Fruit fly (Drosophila melanogaster) whole organism, embryonic: ENCODE results near the gene Fbp1.

Source experiments
- Atf3 ChIP-seq: fragments of 200-800 bp; sonication (Bioruptor generic); optimal IDR thresholded peaks from 3 replicates; lab custom pipeline; 2016; ENCODE audit warnings: missing biosample characterization, missing genetic modification characterization
- CG10321 ChIP-seq: fragments of 200-800 bp; sonication (Bioruptor generic); IDR thresholded peaks from 2 replicates; pipeline ENCODE4 v1.3.6; 2022; ENCODE audit warnings: missing biosample characterization, missing genetic modification characterization
- CG11504 ChIP-seq: fragments of 200-800 bp; sonication (Bioruptor generic); optimal IDR thresholded peaks from 3 replicates; lab custom pipeline; 2019; ENCODE audit warnings: missing biosample characterization, mild to moderate bottlenecking, missing genetic modification characterization, moderate library complexity
- CG15696 ChIP-seq: fragments of 200-800 bp; sonication (Bioruptor generic); optimal IDR thresholded peaks from 2 replicates; lab custom pipeline; 2019; ENCODE audit warnings: missing biosample characterization, mild to moderate bottlenecking, missing genetic modification characterization, moderate library complexity
- CG17385 ChIP-seq: fragments of 200-800 bp; sonication (Bioruptor generic); optimal IDR thresholded peaks from 3 replicates; lab custom pipeline; 2018; ENCODE audit warnings: missing biosample characterization, mild to moderate bottlenecking, missing genetic modification characterization
- CG1832 ChIP-seq: fragments of 200-800 bp; sonication (Bioruptor generic); optimal IDR thresholded peaks from 2 replicates; lab custom pipeline; 2017; ENCODE audit warnings: missing biosample characterization, mild to moderate bottlenecking, missing genetic modification characterization, inconsistent platforms
- CG32532 ChIP-seq: fragments of 200-800 bp; sonication (Bioruptor generic); IDR thresholded peaks from 2 replicates; pipeline ENCODE4 v1.3.6; 2022; ENCODE audit warnings: missing biosample characterization, missing genetic modification characterization
- CG4424 ChIP-seq: fragments of 200-800 bp; sonication (Bioruptor generic); optimal IDR thresholded peaks from 3 replicates; lab custom pipeline; 2016; ENCODE audit warnings: missing biosample characterization, missing genetic modification characterization
- CG8281 ChIP-seq: fragments of 200-800 bp; sonication (Bioruptor generic); optimal IDR thresholded peaks from 2 replicates; lab custom pipeline; 2018; ENCODE audit warnings: missing biosample characterization, mild to moderate bottlenecking, missing genetic modification characterization, moderate library complexity
- CG8478 ChIP-seq: fragments of >200 bp; optimal IDR thresholded peaks from 2 replicates; lab custom pipeline; 2018
- Camta ChIP-seq: fragments of 200-800 bp; sonication (Bioruptor generic); optimal IDR thresholded peaks from 2 replicates; lab custom pipeline; 2016; ENCODE audit warnings: missing biosample characterization, missing genetic modification characterization
- D ChIP-seq, 2 experiments: fragments of 200-800 bp in 1 of 2; fragments of >200 bp in 1 of 2; sonication (Bioruptor generic) in 1 of 2; optimal IDR thresholded peaks; 2 replicates in 1 of 2; 3 replicates in 1 of 2; lab custom pipeline; 2017; ENCODE audit warnings: mild to moderate bottlenecking in 1 of 2, missing biosample characterization in 1 of 2, missing genetic modification characterization in 1 of 2, missing genetic modification reagents in 1 of 2
- D19B ChIP-seq: fragments of 200-800 bp; sonication (Bioruptor generic); optimal IDR thresholded peaks from 2 replicates; lab custom pipeline; 2017; ENCODE audit warnings: missing biosample characterization, mild to moderate bottlenecking, missing genetic modification characterization
- Dfd ChIP-seq, 2 experiments: fragments of >200 bp; optimal IDR thresholded peaks; 2 replicates each; lab custom pipeline; 2017; ENCODE audit warnings: missing biosample characterization in 2 of 2, missing genetic modification characterization in 2 of 2
- Doc2 ChIP-seq: fragments of 200-800 bp; sonication (Bioruptor generic); IDR thresholded peaks from 2 replicates; pipeline ENCODE4 v1.3.6; 2022; ENCODE audit warnings: missing biosample characterization, missing genetic modification characterization
- E2f1 ChIP-seq: fragments of 200-800 bp; sonication (Bioruptor generic); IDR thresholded peaks from 2 replicates; pipeline ENCODE4 v1.3.6; 2022; ENCODE audit warnings: missing biosample characterization, missing genetic modification characterization
- E2f2 ChIP-seq: fragments of 200-800 bp; sonication (Bioruptor generic); IDR thresholded peaks from 2 replicates; pipeline ENCODE4 v1.3.6; 2022; ENCODE audit warnings: missing biosample characterization, missing genetic modification characterization
- Ets65A ChIP-seq: fragments of 200-800 bp; sonication (Bioruptor generic); peaks from one replicate; lab custom pipeline; 2016; ENCODE audit warnings: missing biosample characterization, missing genetic modification characterization
- Fer2 ChIP-seq: fragments of 200-800 bp; sonication (Bioruptor generic); optimal IDR thresholded peaks from 2 replicates; lab custom pipeline; 2018; ENCODE audit warnings: missing biosample characterization, mild to moderate bottlenecking, missing genetic modification characterization, moderate library complexity
- Hmr ChIP-seq: fragments of 200-800 bp; sonication (Bioruptor generic); optimal IDR thresholded peaks from 3 replicates; lab custom pipeline; 2017; ENCODE audit warnings: mild to moderate bottlenecking, missing biosample characterization, missing genetic modification reagents, missing genetic modification characterization
- Kr ChIP-seq: fragments of 200-800 bp; sonication (Bioruptor generic); optimal IDR thresholded peaks from 2 replicates; lab custom pipeline; 2017; ENCODE audit warnings: missing biosample characterization, mild to moderate bottlenecking, missing genetic modification characterization
- Nf-YA ChIP-seq: fragments of 200-800 bp; sonication (Bioruptor generic); IDR thresholded peaks from 2 replicates; pipeline ENCODE4 v1.3.6; 2022; ENCODE audit warnings: missing biosample characterization, missing genetic modification characterization
- Nf-YB ChIP-seq: fragments of 200-800 bp; sonication (Bioruptor generic); optimal IDR thresholded peaks from 3 replicates; lab custom pipeline; 2019; ENCODE audit warnings: missing biosample characterization, mild to moderate bottlenecking, missing genetic modification characterization, moderate library complexity
- Nf-YC ChIP-seq: fragments of 200-800 bp; optimal IDR thresholded peaks from 3 replicates; lab custom pipeline; 2019; ENCODE audit warnings: missing biosample characterization, mild to moderate bottlenecking, missing genetic modification characterization, moderate library complexity
- Rfx ChIP-seq: fragments of 200-800 bp; sonication (Bioruptor generic); IDR thresholded peaks from 2 replicates; pipeline ENCODE4 v1.3.6; 2022; ENCODE audit warnings: missing biosample characterization, missing genetic modification characterization
- btn ChIP-seq: fragments of 200-800 bp; sonication (Bioruptor generic); optimal IDR thresholded peaks from 2 replicates; lab custom pipeline; 2016; ENCODE audit warnings: missing biosample characterization, missing genetic modification characterization
- cato ChIP-seq: fragments of 200-800 bp; sonication (Bioruptor generic); optimal IDR thresholded peaks from 2 replicates; lab custom pipeline; 2016; ENCODE audit warnings: missing biosample characterization, missing genetic modification characterization, borderline replicate concordance
- cg ChIP-seq: fragments of 200-800 bp; sonication (Bioruptor generic); optimal IDR thresholded peaks from 3 replicates; lab custom pipeline; 2019; ENCODE audit warnings: missing biosample characterization, mild to moderate bottlenecking, missing genetic modification characterization, moderate library complexity
- crol ChIP-seq: fragments of 200-800 bp; sonication (Bioruptor generic); IDR thresholded peaks from 2 replicates; pipeline ENCODE4 v1.3.6; 2022; ENCODE audit warnings: missing biosample characterization, missing genetic modification characterization
- fru ChIP-seq: fragments of >200 bp; optimal IDR thresholded peaks from 2 replicates; lab custom pipeline; 2017
- insv ChIP-seq, 2 experiments: fragments of 200-800 bp; sonication (Bioruptor generic); optimal IDR thresholded peaks; 3 replicates each; lab custom pipeline; 2016 to 2018; ENCODE audit warnings: missing biosample characterization in 2 of 2, missing genetic modification characterization in 2 of 2
- phol ChIP-seq: fragments of 200-800 bp; sonication (Bioruptor generic); optimal IDR thresholded peaks from 3 replicates; lab custom pipeline; 2018; ENCODE audit warnings: missing biosample characterization, mild to moderate bottlenecking, missing genetic modification characterization, moderate library complexity
- prd ChIP-seq, 3 experiments: fragments of >200 bp in 2 of 3; fragments of 200-800 bp in 1 of 3; sonication (Bioruptor generic) in 1 of 3; optimal IDR thresholded peaks in 2 of 3; IDR thresholded peaks in 1 of 3; 2 replicates in 2 of 3; 3 replicates in 1 of 3; pipeline versions ENCODE4 v1.3.6 to Lab custom; 2017 to 2022; ENCODE audit warnings: missing biosample characterization in 1 of 3, missing genetic modification characterization in 1 of 3
- run ChIP-seq: fragments of 200-800 bp; sonication (Bioruptor generic); optimal IDR thresholded peaks from 3 replicates; lab custom pipeline; 2018; ENCODE audit warnings: missing biosample characterization, mild to moderate bottlenecking, missing genetic modification characterization
- sim ChIP-seq: fragments of 200-800 bp; sonication (Bioruptor generic); IDR thresholded peaks from 2 replicates; pipeline ENCODE4 v1.3.6; 2022; ENCODE audit warnings: missing biosample characterization, missing genetic modification characterization
- z ChIP-seq: fragments of 200-800 bp; sonication (Bioruptor generic); IDR thresholded peaks from 3 replicates; pipeline ENCODE4 v1.3.6; 2022; ENCODE audit warnings: missing biosample characterization, missing genetic modification characterization
- zen ChIP-seq: fragments of 200-800 bp; sonication (Bioruptor generic); optimal IDR thresholded peaks from 3 replicates; lab custom pipeline; 2018; ENCODE audit warnings: missing biosample characterization, mild to moderate bottlenecking, missing genetic modification characterization, moderate library complexity
- zf30C ChIP-seq: fragments of 200-800 bp; sonication (Bioruptor generic); optimal IDR thresholded peaks from 3 replicates; lab custom pipeline; 2018; ENCODE audit warnings: missing biosample characterization, mild to moderate bottlenecking, missing genetic modification characterization
- zfh2 ChIP-seq: fragments of 200-800 bp; sonication (Bioruptor generic); optimal IDR thresholded peaks from 2 replicates; lab custom pipeline; 2016; ENCODE audit warnings: missing biosample characterization, missing genetic modification characterization

Gene Fbp1

DNA sequence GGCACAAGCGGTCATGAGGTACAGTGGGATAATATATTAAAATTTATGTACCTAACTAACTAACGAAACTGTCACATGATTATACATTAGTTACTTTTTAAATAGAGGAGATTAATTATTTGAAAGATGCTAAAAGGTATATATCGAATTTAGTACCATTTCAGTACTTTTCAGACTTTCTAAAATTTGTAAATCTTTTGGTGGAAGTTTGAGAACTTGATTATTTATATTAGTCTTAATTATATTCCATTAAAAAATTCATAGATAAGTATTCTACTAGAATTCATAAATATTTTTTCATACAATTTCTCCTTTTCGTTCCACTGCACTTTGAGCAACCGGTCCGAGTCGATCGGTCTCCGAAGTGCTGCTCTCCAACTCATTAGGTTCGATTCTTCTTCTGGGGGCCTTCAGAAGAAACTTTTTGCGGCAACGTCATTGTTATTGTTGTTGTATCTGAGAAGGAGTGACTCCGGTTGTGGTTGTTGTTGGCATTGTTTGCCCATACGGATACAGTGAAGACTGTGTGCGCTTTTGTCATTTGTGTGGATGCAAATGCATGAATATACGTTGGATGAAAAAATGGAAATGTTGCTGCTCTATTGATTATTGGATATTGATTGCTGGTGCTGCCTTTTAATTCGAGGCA lies 47.9 kb upstream of the Fbp1 start (continued):
- TF ChIP-seq Dfd (GFP tag; optimal IDR thresholded peaks at IDR 0.05; lab: Kevin White, UChicago) (no peak), CG4424 (GFP tag; lab: Kevin White, UChicago) (peak; percentile 14), CG15696 (tag; lab: Kevin White, UChicago) (no peak), Nf-YA (no peak), run (tag; lab: Kevin White, UChicago) (no peak), CG32532 (GFP tag; lab: Robert Waterston, UW) (no peak), CG17385 (GFP tag; lab: Kevin White, UChicago) (no peak), CG11504 (tag; lab: Kevin White, UChicago) (peak; percentile 55), zfh2 (GFP tag; lab: Kevin White, UChicago) (no peak), Rfx (GFP tag; lab: Robert Waterston, UW) (no peak), fru (lab: Kevin White, UChicago) (no peak), btn (GFP tag; lab: Kevin White, UChicago) (no peak), Atf3 (GFP tag; lab: Kevin White, UChicago) (no peak), Doc2 (GFP tag; lab: Robert Waterston, UW) (no peak), cato (GFP tag; lab: Kevin White, UChicago) (no peak), sim (GFP tag; lab: Robert Waterston, UW) (no peak), E2f1 (GFP tag; lab: Robert Waterston, UW) (no peak)

DNA sequence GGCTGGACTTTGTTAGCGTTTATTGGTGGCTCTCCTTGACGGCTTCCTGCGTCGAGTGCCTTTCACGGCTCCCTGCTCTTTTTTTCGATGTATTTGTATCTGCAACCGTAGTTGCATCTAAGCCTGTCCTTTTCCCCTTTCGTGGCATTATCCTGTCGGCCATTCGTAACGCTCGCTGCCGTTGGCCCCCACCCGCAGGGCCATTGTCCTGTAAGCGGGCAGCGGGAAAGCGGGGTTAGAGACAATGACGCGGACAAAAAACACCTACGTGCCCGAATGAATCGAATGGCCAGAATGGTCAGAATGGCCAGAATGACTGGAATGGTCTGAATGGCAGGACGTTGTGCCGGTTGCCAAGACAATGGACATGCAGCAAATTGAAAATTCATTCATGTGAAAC lies 37.6 kb upstream of the Fbp1 start:
- TF ChIP-seq E2f2 (GFP tag; lab: Robert Waterston, UW) (no peak), zen (tag; lab: Kevin White, UChicago) (peak; percentile 65), D (optimal IDR thresholded peaks at IDR 0.05; lab: Kevin White, UChicago) (peak; percentile 99), D (GFP tag; optimal IDR thresholded peaks at IDR 0.05; lab: Kevin White, UChicago) (peak; percentile 39), crol (GFP tag; lab: Robert Waterston, UW) (peak; percentile 41; the same call in 1 of the 2 replicates), Kr (GFP tag; lab: Kevin White, UChicago) (peak; percentile 70), prd (optimal IDR thresholded peaks at IDR 0.05; lab: Kevin White, UChicago) (no peak), prd (GFP tag; IDR thresholded peaks at IDR 0.05; lab: Robert Waterston, UW) (peak; percentile 42; the same call in 2 of the 3 replicates), Ets65A (GFP tag; lab: Kevin White, UChicago) (peak; percentile 70), Fer2 (no peak)

DNA sequence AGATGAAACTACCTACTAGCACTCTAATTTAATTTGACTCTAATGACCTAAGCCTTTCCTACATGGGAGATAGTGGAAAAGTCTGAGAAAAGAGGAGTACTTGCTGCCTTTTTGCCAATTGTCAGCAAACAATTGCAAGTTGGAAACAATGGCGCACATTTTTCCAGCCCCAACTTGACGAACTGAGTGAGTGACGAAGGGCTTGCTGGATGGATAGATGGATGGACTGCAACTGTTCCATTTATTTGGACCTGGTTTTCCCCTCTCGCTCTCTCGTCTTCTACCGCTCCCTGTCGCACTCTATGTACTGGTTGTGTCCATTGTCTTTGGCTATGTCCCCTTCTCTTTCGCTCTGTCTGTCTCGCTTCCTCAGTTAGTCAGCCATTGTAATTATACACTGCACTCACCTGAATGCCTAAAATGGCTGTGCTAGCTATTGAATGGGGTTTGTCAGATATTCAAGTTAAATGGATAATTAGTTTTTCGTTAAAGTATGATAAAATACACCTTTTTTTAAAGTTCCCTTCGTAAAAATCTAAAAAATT lies 35.1 kb upstream of the Fbp1 start:
- TF ChIP-seq cg (peak; percentile 8), z (no peak), zf30C (GFP tag; lab: Kevin White, UChicago) (peak; percentile 34), Camta (GFP tag; lab: Kevin White, UChicago) (no peak), CG10321 (GFP tag; lab: Robert Waterston, UW) (peak; percentile 87), insv (GFP tag; optimal IDR thresholded peaks at IDR 0.05; lab: Kevin White, UChicago) (peak in 1 of 2 experiments; percentile 69), D19B (GFP tag; lab: Kevin White, UChicago) (no peak), phol (tag; lab: Kevin White, UChicago) (peak; percentile 63), CG1832 (GFP tag; lab: Kevin White, UChicago) (peak; percentile 72), CG8478 (lab: Kevin White, UChicago) (peak; percentile 71), Hmr (GFP tag; lab: Kevin White, UChicago) (no peak), Nf-YC (tag; lab: Kevin White, UChicago) (peak; percentile 89), D (optimal IDR thresholded peaks at IDR 0.05; lab: Kevin White, UChicago) (no peak), D (GFP tag; optimal IDR thresholded peaks at IDR 0.05; lab: Kevin White, UChicago) (peak; percentile 25), CG8281 (peak; percentile 72), Nf-YB (GFP tag; lab: Kevin White, UChicago) (peak; percentile 92)
